Worm (Caenorhabditis elegans) whole organism, young adult: ENCODE data around the gene best-4.
A peak's percentile ranks its signal among the peaks of the same experiment; 100 is the strongest.

Experiments used
- C17E4.6 ChIP-seq: fragments of 200-800 bp; sonication (Bioruptor generic); IDR thresholded peaks from 2 replicates; pipeline ENCODE4 v1.3.6; 2022; ENCODE audit warnings: missing genetic modification reagents, missing genetic modification characterization, missing compliant biosample characterization
- F22D6.2 ChIP-seq: sonication (generic microtip); optimal IDR thresholded peaks from 2 replicates; lab custom pipeline; 2016; ENCODE audit warnings: mild to moderate bottlenecking, missing genetic modification characterization, missing compliant biosample characterization
- F23B12.7 ChIP-seq: sonication (generic microtip); optimal IDR thresholded peaks from 2 replicates; lab custom pipeline; 2017; ENCODE audit warnings: missing genetic modification characterization, mild to moderate bottlenecking, missing compliant biosample characterization, antibody characterized with exemption, moderate library complexity; ENCODE audit not compliant: insufficient read depth
- F37B4.10 ChIP-seq: fragments of 200-800 bp; sonication (Bioruptor generic); IDR thresholded peaks from 2 replicates; pipeline ENCODE4 v1.3.6; 2022; ENCODE audit warnings: missing genetic modification characterization, missing compliant biosample characterization
- F39B2.1 ChIP-seq: fragments of 200-800 bp; sonication (Bioruptor generic); IDR thresholded peaks from 2 replicates; pipeline ENCODE4 v1.3.6; 2022; ENCODE audit warnings: missing genetic modification reagents, missing genetic modification characterization, missing compliant biosample characterization
- F52B5.7 ChIP-seq: sonication (generic microtip); optimal IDR thresholded peaks from 2 replicates; lab custom pipeline; 2016; ENCODE audit warnings: mild to moderate bottlenecking, missing genetic modification characterization, missing compliant biosample characterization
- F55B11.4 ChIP-seq: sonication (generic microtip); optimal IDR thresholded peaks from 2 replicates; lab custom pipeline; 2016; ENCODE audit warnings: missing compliant biosample characterization, missing genetic modification characterization, borderline replicate concordance; ENCODE audit not compliant: insufficient read depth
- Y53F4B.3 ChIP-seq: fragments of 200-800 bp; sonication (Bioruptor generic); IDR thresholded peaks from 2 replicates; pipeline ENCODE4 v1.3.6; 2022; ENCODE audit warnings: missing genetic modification reagents, missing genetic modification characterization, missing compliant biosample characterization
- Y53G8AR.9 ChIP-seq: fragments of 200-800 bp; sonication (Bioruptor generic); conservative IDR thresholded peaks from 2 replicates; pipeline ENCODE4 v1.3.6; 2022; ENCODE audit warnings: missing genetic modification reagents, missing genetic modification characterization, missing compliant biosample characterization
- Y56A3A.18 ChIP-seq: fragments of 200-800 bp; sonication (Bioruptor generic); IDR thresholded peaks from 2 replicates; pipeline ENCODE4 v1.3.6; 2022; ENCODE audit warnings: missing genetic modification reagents, missing genetic modification characterization, missing compliant biosample characterization
- Y67H2A.10 ChIP-seq: fragments of 200-800 bp; sonication (Bioruptor generic); conservative IDR thresholded peaks from 2 replicates; pipeline ENCODE4 v1.3.6; 2022; ENCODE audit warnings: missing genetic modification reagents, missing genetic modification characterization, missing compliant biosample characterization
- Y95B8A.8 ChIP-seq: fragments of 200-800 bp; sonication (Bioruptor generic); IDR thresholded peaks from 2 replicates; pipeline ENCODE4 v1.3.6; 2022; ENCODE audit warnings: missing genetic modification reagents, missing genetic modification characterization, missing compliant biosample characterization
- athp-1 ChIP-seq: sonication (generic microtip); optimal IDR thresholded peaks from 2 replicates; lab custom pipeline; 2017; ENCODE audit warnings: mild to moderate bottlenecking, missing genetic modification characterization, missing compliant biosample characterization
- attf-3 ChIP-seq: fragments of 200-800 bp; sonication (Bioruptor generic); conservative IDR thresholded peaks from 2 replicates; pipeline ENCODE4 v1.3.6; 2022; ENCODE audit warnings: missing genetic modification reagents, missing genetic modification characterization, missing compliant biosample characterization
- bed-1 ChIP-seq: fragments of 200-800 bp; sonication (Bioruptor generic); IDR thresholded peaks from 2 replicates; pipeline ENCODE4 v1.3.6; 2022; ENCODE audit warnings: missing genetic modification reagents, missing genetic modification characterization, missing compliant biosample characterization
- ccch-3 ChIP-seq: fragments of 200-800 bp; sonication (Bioruptor generic); optimal IDR thresholded peaks from 2 replicates; lab custom pipeline; 2018; ENCODE audit warnings: mild to moderate bottlenecking, missing genetic modification characterization, missing compliant biosample characterization
- cebp-1 ChIP-seq, 2 experiments: fragments of 200-800 bp in 1 of 2; sonication (Bioruptor generic) in 1 of 2; sonication (generic microtip) in 1 of 2; IDR thresholded peaks in 1 of 2; optimal IDR thresholded peaks in 1 of 2; 2 replicates each; pipeline versions ENCODE4 v1.3.6 to Lab custom; 2017 to 2022; ENCODE audit warnings: missing compliant biosample characterization in 2 of 2, missing genetic modification characterization in 2 of 2, mild to moderate bottlenecking in 1 of 2, missing genetic modification reagents in 1 of 2, moderate library complexity in 1 of 2
- ceh-100 ChIP-seq: fragments of 200-800 bp; sonication (Bioruptor generic); IDR thresholded peaks from 2 replicates; pipeline ENCODE4 v1.3.6; 2022; ENCODE audit warnings: missing genetic modification reagents, missing genetic modification characterization, missing compliant biosample characterization
- ceh-58 ChIP-seq: fragments of 200-800 bp; sonication (Bioruptor generic); IDR thresholded peaks from 2 replicates; pipeline ENCODE4 v1.3.6; 2022; ENCODE audit warnings: missing genetic modification characterization, missing compliant biosample characterization
- ceh-91 ChIP-seq: fragments of 200-800 bp; sonication (Bioruptor generic); IDR thresholded peaks from 2 replicates; pipeline ENCODE4 v1.3.6; 2022; ENCODE audit warnings: missing genetic modification reagents, missing genetic modification characterization, missing compliant biosample characterization
- chd-7 ChIP-seq: sonication (generic microtip); optimal IDR thresholded peaks from 2 replicates; lab custom pipeline; 2016; ENCODE audit warnings: mild to moderate bottlenecking, missing genetic modification characterization, moderate library complexity, missing compliant biosample characterization
- dox-1 ChIP-seq: fragments of 200-800 bp; sonication (Bioruptor generic); IDR thresholded peaks from 2 replicates; pipeline ENCODE4 v1.3.6; 2022; ENCODE audit warnings: missing genetic modification reagents, missing genetic modification characterization, missing compliant biosample characterization
- dpff-1 ChIP-seq: sonication (generic microtip); optimal IDR thresholded peaks from 2 replicates; lab custom pipeline; 2017; ENCODE audit warnings: mild to moderate bottlenecking, missing genetic modification characterization, missing compliant biosample characterization
- dpl-1 ChIP-seq: fragments of 150-350 bp; optimal IDR thresholded peaks from 2 replicates; lab custom pipeline; 2014; ENCODE audit warnings: missing biosample characterization, missing genetic modification reagents, missing genetic modification characterization
- efl-1 ChIP-seq: fragments of 150-350 bp; optimal IDR thresholded peaks from 2 replicates; lab custom pipeline; 2014; ENCODE audit warnings: missing biosample characterization, missing genetic modification reagents, missing genetic modification characterization
- ekl-4 ChIP-seq: fragments of 200-800 bp; sonication (Bioruptor generic); IDR thresholded peaks from 2 replicates; pipeline ENCODE4 v1.3.6; 2022; ENCODE audit warnings: missing genetic modification reagents, missing genetic modification characterization, missing compliant biosample characterization
- ets-4 ChIP-seq: fragments of 200-800 bp; sonication (Bioruptor generic); optimal IDR thresholded peaks from 2 replicates; lab custom pipeline; 2018; ENCODE audit warnings: mild to moderate bottlenecking, missing genetic modification characterization, missing compliant biosample characterization
- gei-17 ChIP-seq: fragments of 200-800 bp; sonication (Bioruptor generic); optimal IDR thresholded peaks from 2 replicates; lab custom pipeline; 2018; ENCODE audit warnings: mild to moderate bottlenecking, missing genetic modification characterization, missing compliant biosample characterization
- hmg-1.2 ChIP-seq: fragments of 200-800 bp; sonication (Bioruptor generic); IDR thresholded peaks from 2 replicates; pipeline ENCODE4 v1.3.6; 2022; ENCODE audit warnings: missing genetic modification reagents, missing genetic modification characterization, missing compliant biosample characterization
- hsf-1 ChIP-seq: fragments of 200-800 bp; sonication (Bioruptor generic); IDR thresholded peaks from 2 replicates; pipeline ENCODE4 v1.3.6; 2022; ENCODE audit warnings: missing genetic modification reagents, missing genetic modification characterization, missing compliant biosample characterization
- lsl-1 ChIP-seq: fragments of 200-800 bp; sonication (Bioruptor generic); optimal IDR thresholded peaks from 2 replicates; lab custom pipeline; 2018; ENCODE audit warnings: mild to moderate bottlenecking, missing genetic modification characterization, moderate library complexity, missing compliant biosample characterization
- madf-6 ChIP-seq: fragments of 200-800 bp; sonication (Bioruptor generic); IDR thresholded peaks from 2 replicates; pipeline ENCODE4 v1.3.6; 2022; ENCODE audit warnings: missing genetic modification reagents, missing genetic modification characterization, missing compliant biosample characterization
- madf-8 ChIP-seq: fragments of 200-800 bp; sonication (Bioruptor generic); conservative IDR thresholded peaks from 2 replicates; pipeline ENCODE4 v1.3.6; 2022; ENCODE audit warnings: missing genetic modification reagents, missing genetic modification characterization, missing compliant biosample characterization
- mcd-1 ChIP-seq: fragments of 200-800 bp; sonication (Bioruptor generic); IDR thresholded peaks from 2 replicates; pipeline ENCODE4 v1.3.6; 2022; ENCODE audit warnings: missing genetic modification reagents, missing genetic modification characterization, missing compliant biosample characterization
- mel-28 ChIP-seq: sonication (generic microtip); optimal IDR thresholded peaks from 2 replicates; lab custom pipeline; 2016; ENCODE audit warnings: borderline replicate concordance, mild to moderate bottlenecking, missing genetic modification characterization, missing compliant biosample characterization
- mxl-1 ChIP-seq: sonication (generic microtip); optimal IDR thresholded peaks from 2 replicates; lab custom pipeline; 2016; ENCODE audit warnings: missing genetic modification characterization, missing compliant biosample characterization
- nfyb-1 ChIP-seq: fragments of 200-800 bp; sonication (Bioruptor generic); IDR thresholded peaks from 2 replicates; pipeline ENCODE4 v1.3.6; 2022; ENCODE audit warnings: missing genetic modification reagents, missing genetic modification characterization, missing compliant biosample characterization
- nhr-179 ChIP-seq: sonication (generic microtip); optimal IDR thresholded peaks from 2 replicates; lab custom pipeline; 2016; ENCODE audit warnings: mild to moderate bottlenecking, missing genetic modification characterization, missing compliant biosample characterization
- pbrm-1 ChIP-seq: fragments of 200-800 bp; sonication (Bioruptor generic); IDR thresholded peaks from 2 replicates; pipeline ENCODE4 v1.3.6; 2022; ENCODE audit warnings: missing genetic modification reagents, missing genetic modification characterization, missing compliant biosample characterization
- sea-2 ChIP-seq: fragments of 200-800 bp; sonication (Bioruptor generic); IDR thresholded peaks from 2 replicates; pipeline ENCODE4 v1.3.6; 2022; ENCODE audit warnings: missing genetic modification characterization, missing compliant biosample characterization
- snpc-4 ChIP-seq, 5 experiments: fragments of 150-350 bp in 1 of 5; sonication (generic microtip) in 4 of 5; optimal IDR thresholded peaks; 2 replicates each; lab custom pipeline; 2014 to 2018; ENCODE audit warnings: missing genetic modification characterization in 5 of 5, missing biosample characterization in 3 of 5, antibody characterized with exemption in 2 of 5, mild to moderate bottlenecking in 2 of 5, missing compliant biosample characterization in 2 of 5, missing genotype in 2 of 5, moderate library complexity in 2 of 5, missing genetic modification reagents in 1 of 5
- sptf-2 ChIP-seq: fragments of 200-800 bp; sonication (Bioruptor generic); optimal IDR thresholded peaks from 2 replicates; lab custom pipeline; 2018; ENCODE audit warnings: mild to moderate bottlenecking, missing genetic modification characterization, missing compliant biosample characterization
- tbx-9 ChIP-seq: sonication (generic microtip); optimal IDR thresholded peaks from 2 replicates; lab custom pipeline; 2016; ENCODE audit warnings: borderline replicate concordance, missing genetic modification characterization, inconsistent platforms, missing compliant biosample characterization
- unc-130 ChIP-seq: sonication (generic microtip); optimal IDR thresholded peaks from 2 replicates; lab custom pipeline; 2016; ENCODE audit warnings: missing genetic modification reagents, missing genetic modification characterization, missing compliant biosample characterization
- xnd-1 ChIP-seq: sonication (generic microtip); optimal IDR thresholded peaks from 2 replicates; lab custom pipeline; 2016; ENCODE audit warnings: missing genotype, missing genetic modification reagents, missing genetic modification characterization, missing compliant biosample characterization
- ztf-22 ChIP-seq: fragments of 200-800 bp; sonication (Bioruptor generic); optimal IDR thresholded peaks from 2 replicates; lab custom pipeline; 2018; ENCODE audit warnings: mild to moderate bottlenecking, missing genetic modification characterization, moderate library complexity, missing compliant biosample characterization
- ztf-6 ChIP-seq: fragments of 200-800 bp; sonication (Bioruptor generic); IDR thresholded peaks from 2 replicates; pipeline ENCODE4 v1.3.6; 2022; ENCODE audit warnings: missing genetic modification reagents, missing genetic modification characterization, missing compliant biosample characterization

The best-4 gene

ce11 chrII:24559-24998 is 12.9 kb upstream of the best-4 start, which contains the start of gene enee-1 (continued):
- TF ChIP-seq madf-8 (GFP tag; lab: Robert Waterston, UW) (no peak), mxl-1 (tag; lab: Kevin White, UChicago) (no peak), C17E4.6 (GFP tag; lab: Robert Waterston, UW) (no peak), hsf-1 (GFP tag; lab: Robert Waterston, UW) (no peak), ceh-91 (GFP tag; lab: Robert Waterston, UW) (no peak), hmg-1.2 (GFP tag; lab: Robert Waterston, UW) (no peak; the same call in 1 of the 2 replicates), pbrm-1 (peak; percentile 54; the same call in 1 of the 2 replicates), Y95B8A.8 (no peak), bed-1 (GFP tag; lab: Robert Waterston, UW) (no peak), mel-28 (tag; lab: Kevin White, UChicago) (no peak), efl-1 (GFP tag; lab: Kevin White, UChicago) (peak; percentile 57), ceh-100 (GFP tag; lab: Robert Waterston, UW) (no peak), dpl-1 (GFP tag; lab: Kevin White, UChicago) (peak; percentile 74), lsl-1 (GFP tag; lab: Kevin White, UChicago) (no peak), chd-7 (tag; lab: Kevin White, UChicago) (no peak), Y56A3A.18 (0 out of 2 replicates have a peak, but pooled peaks have one; percentile 23), F55B11.4 (tag; lab: Kevin White, UChicago) (no peak), unc-130 (GFP tag; lab: Kevin White, UChicago) (no peak), ztf-6 (GFP tag; lab: Robert Waterston, UW) (no peak), snpc-4 (GFP tag; optimal IDR thresholded peaks at IDR 0.05; lab: Kevin White, UChicago) (no peak), snpc-4 (tag; optimal IDR thresholded peaks at IDR 0.05; lab: Kevin White, UChicago) (peak in 3 of 4 experiments; percentile 17 to 40 (median 24)), F39B2.1 (no peak), ceh-58 (no peak), F52B5.7 (no peak), athp-1 (no peak), F37B4.10 (GFP tag; lab: Robert Waterston, UW) (no peak), F22D6.2 (tag; lab: Kevin White, UChicago) (no peak), ztf-22 (GFP tag; lab: Kevin White, UChicago) (no peak), dox-1 (GFP tag; lab: Robert Waterston, UW) (peak; percentile 64; the same call in 1 of the 2 replicates), Y67H2A.10 (GFP tag; lab: Robert Waterston, UW) (no peak), ets-4 (GFP tag; lab: Kevin White, UChicago) (no peak), xnd-1 (tag; lab: Kevin White, UChicago) (no peak), Y53F4B.3 (no peak), ccch-3 (GFP tag; lab: Kevin White, UChicago) (no peak), sea-2 (GFP tag; lab: Robert Waterston, UW) (no peak), madf-6 (GFP tag; lab: Robert Waterston, UW) (peak; percentile 11; the same call in 1 of the 2 replicates), tbx-9 (tag; lab: Kevin White, UChicago) (no peak), mcd-1 (peak; percentile 81), dpff-1 (tag; lab: Kevin White, UChicago) (no peak), cebp-1 (GFP tag; IDR thresholded peaks at IDR 0.05; lab: Robert Waterston, UW) (no peak), cebp-1 (tag; optimal IDR thresholded peaks at IDR 0.05; lab: Kevin White, UChicago) (peak; percentile 60), Y53G8AR.9 (peak; percentile 61; the same call in 1 of the 2 replicates), ekl-4 (GFP tag; lab: Robert Waterston, UW) (0 out of 2 replicates have a peak, but pooled peaks have one; percentile 51), F23B12.7 (no peak), nfyb-1 (peak; percentile 56; the same call in 1 of the 2 replicates), sptf-2 (GFP tag; lab: Kevin White, UChicago) (no peak), attf-3 (GFP tag; lab: Robert Waterston, UW) (peak; percentile 43; the same call in 1 of the 2 replicates), nhr-179 (no peak), gei-17 (GFP tag; lab: Kevin White, UChicago) (no peak)
